Fruit fly (Drosophila melanogaster): ENCODE data around the gene CG6508.

DNA sequence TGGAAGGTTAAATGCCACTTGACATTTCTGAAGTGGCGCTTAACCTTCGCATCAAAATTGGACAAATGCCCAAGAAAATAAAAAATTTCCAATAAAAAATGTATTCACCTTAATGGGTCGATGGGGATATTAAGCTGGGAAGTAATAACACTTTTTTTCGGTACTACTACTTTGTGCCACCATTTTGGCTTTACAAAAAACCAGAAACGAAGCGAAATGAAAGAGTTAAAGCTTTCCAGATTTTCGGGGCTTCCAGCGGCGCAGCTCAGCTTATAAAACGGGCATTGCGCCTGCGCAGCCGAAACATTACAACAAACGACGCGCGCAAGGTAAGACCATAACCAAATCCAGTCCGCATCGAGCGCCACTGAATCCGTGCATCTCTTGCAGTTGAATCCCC is 48.3 kb upstream of the CG6508 start, which contains the start of gene CG17127:
- TF ChIP-seq kay (GFP tag; ENCODE audit: borderline replicate concordance): no peak
- TF ChIP-seq Hr96 (GFP tag; optimal IDR thresholded peaks at IDR 0.05): no peak
- no peak for TF ChIP-seq bab1 (GFP tag; optimal IDR thresholded peaks at IDR 0.05)
- no peak for TF ChIP-seq Clk (GFP tag; optimal IDR thresholded peaks at IDR 0.05)
- TF ChIP-seq CG33017 (tag; optimal IDR thresholded peaks at IDR 0.05): no peak
- TF ChIP-seq Crg-1 (GFP tag; optimal IDR thresholded peaks at IDR 0.05): no peak
- TF ChIP-seq pad (GFP tag; optimal IDR thresholded peaks at IDR 0.05): no peak
- TF ChIP-seq Mnt (GFP tag; optimal IDR thresholded peaks at IDR 0.05): no peak
- no peak for TF ChIP-seq CG7101 (tag; optimal IDR thresholded peaks at IDR 0.05)
- no peak for TF ChIP-seq toe (GFP tag; optimal IDR thresholded peaks at IDR 0.05)
- no peak for TF ChIP-seq CG11617 (GFP tag; optimal IDR thresholded peaks at IDR 0.05)
- no peak for TF ChIP-seq CG7045 (GFP tag; optimal IDR thresholded peaks at IDR 0.05)
- no peak for TF ChIP-seq CG14711 (tag; optimal IDR thresholded peaks at IDR 0.05)
- no peak for TF ChIP-seq CG5204 (GFP tag; optimal IDR thresholded peaks at IDR 0.05)
